Fruit fly (Drosophila melanogaster): ENCODE data around the gene zpg.

dm6 chr3L:6603266-6603734, 2.5 kb downstream of the zpg start, which contains the start of the genes ndl and Rexo5:
- TF ChIP-seq lola (GFP tag; optimal IDR thresholded peaks at IDR 0.05) (no peak), Hr78 (GFP tag; optimal IDR thresholded peaks at IDR 0.05) (no peak), fru (GFP tag; optimal IDR thresholded peaks at IDR 0.05) (no peak), usp (GFP tag; optimal IDR thresholded peaks at IDR 0.05) (no peak), GATAd (GFP tag; optimal IDR thresholded peaks at IDR 0.05) (no peak), sage (GFP tag; optimal IDR thresholded peaks at IDR 0.05) (no peak), dmrt93B (GFP tag; optimal IDR thresholded peaks at IDR 0.05) (no peak), h (GFP tag; optimal IDR thresholded peaks at IDR 0.05) (no peak), Mio (GFP tag; optimal IDR thresholded peaks at IDR 0.05) (no peak), br (GFP tag; optimal IDR thresholded peaks at IDR 0.05) (no peak)

Measured in whole organism, wandering third instar larva.